Worm (Caenorhabditis elegans) whole organism, L4 larva: ENCODE measurements around the gene ZK1236.1.

ENCODE experiments used
- F10B5.3 ChIP-seq: sonication (generic microtip); optimal IDR thresholded peaks from 2 replicates; lab custom pipeline; 2016; ENCODE audit warnings: mild to moderate bottlenecking, missing genetic modification characterization, missing compliant biosample characterization
- F26F4.8 ChIP-seq: fragments of 200-800 bp; sonication (Bioruptor generic); conservative IDR thresholded peaks from 2 replicates; pipeline ENCODE4 v1.3.6; 2022; ENCODE audit warnings: missing genetic modification characterization, missing compliant biosample characterization
- F44E2.7 ChIP-seq: fragments of 200-800 bp; sonication (Bioruptor generic); IDR thresholded peaks from 2 replicates; pipeline ENCODE4 v2.1.2; 2022; ENCODE audit warnings: missing genetic modification characterization, missing compliant biosample characterization
- R02D3.7 ChIP-seq: fragments of 150-350 bp; sonication (generic microtip); optimal IDR thresholded peaks from 3 replicates; lab custom pipeline; 2014; ENCODE audit warnings: missing biosample characterization, missing genetic modification characterization
- T20F7.1 ChIP-seq: fragments of 200-800 bp; sonication (Bioruptor generic); optimal IDR thresholded peaks from 2 replicates; lab custom pipeline; 2018; ENCODE audit warnings: mild to moderate bottlenecking, missing genetic modification characterization, missing compliant biosample characterization
- aha-1 ChIP-seq: fragments of 150-350 bp; peaks from one replicate; lab custom pipeline; 2014; ENCODE audit warnings: missing biosample characterization, missing genetic modification characterization
- ama-1 ChIP-seq: fragments of 150-350 bp; optimal IDR thresholded peaks from 2 replicates; lab custom pipeline; 2014; ENCODE audit warnings: inconsistent platforms, mixed read lengths
- arid-1 ChIP-seq: fragments of 200-800 bp; sonication (Bioruptor generic); conservative IDR thresholded peaks from 2 replicates; pipeline ENCODE4 v1.3.6; 2022; ENCODE audit warnings: missing genetic modification reagents, missing genetic modification characterization, missing compliant biosample characterization
- ceh-32 ChIP-seq: sonication (generic microtip); optimal IDR thresholded peaks from 2 replicates; lab custom pipeline; 2016; ENCODE audit warnings: mild to moderate bottlenecking, missing genetic modification characterization, missing compliant biosample characterization; ENCODE audit not compliant: poor library complexity
- ceh-44 ChIP-seq: fragments of 200-800 bp; sonication (Bioruptor generic); IDR thresholded peaks from 2 replicates; pipeline ENCODE4 v1.3.6; 2022; ENCODE audit warnings: missing genetic modification reagents, missing genetic modification characterization, missing compliant biosample characterization
- cey-2 ChIP-seq: sonication (generic microtip); optimal IDR thresholded peaks from 3 replicates; lab custom pipeline; 2017; ENCODE audit warnings: missing genetic modification characterization, mild to moderate bottlenecking, missing compliant biosample characterization, antibody characterized with exemption, borderline replicate concordance; ENCODE audit not compliant: insufficient read depth
- daf-12 ChIP-seq: fragments of 150-350 bp; optimal IDR thresholded peaks from 2 replicates; lab custom pipeline; 2014; ENCODE audit warnings: missing biosample characterization, missing genetic modification reagents, missing genetic modification characterization
- daf-16 ChIP-seq, 3 experiments: sonication (generic microtip); optimal IDR thresholded peaks; 2 replicates each; lab custom pipeline; 2016 to 2017; ENCODE audit warnings: missing genetic modification characterization in 3 of 3, missing genetic modification reagents in 3 of 3, mild to moderate bottlenecking in 2 of 3, missing compliant biosample characterization in 2 of 3, missing biosample characterization in 1 of 3, moderate library complexity in 1 of 3
- daf-19 ChIP-seq: fragments of 200-800 bp; sonication (Bioruptor generic); conservative IDR thresholded peaks from 2 replicates; pipeline ENCODE4 v1.3.6; 2022; ENCODE audit warnings: missing genetic modification characterization, missing compliant biosample characterization
- daf-8 ChIP-seq: fragments of 200-800 bp; sonication (Bioruptor generic); IDR thresholded peaks from 2 replicates; pipeline ENCODE4 v1.3.6; 2022; ENCODE audit warnings: missing genetic modification characterization, missing compliant biosample characterization
- dmd-8 ChIP-seq: fragments of 200-800 bp; sonication (Bioruptor generic); IDR thresholded peaks from 2 replicates; pipeline ENCODE4 v1.3.6; 2022; ENCODE audit warnings: missing genetic modification characterization, missing compliant biosample characterization
- dpl-1 ChIP-seq: fragments of 150-350 bp; optimal IDR thresholded peaks from 2 replicates; lab custom pipeline; 2014; ENCODE audit warnings: missing biosample characterization, missing genetic modification reagents, missing genetic modification characterization
- egl-43 ChIP-seq: fragments of 200-800 bp; sonication (Bioruptor generic); IDR thresholded peaks from 2 replicates; pipeline ENCODE4 v1.3.6; 2022; ENCODE audit warnings: missing genetic modification reagents, missing genetic modification characterization, missing compliant biosample characterization
- fos-1 ChIP-seq: fragments of 150-350 bp; optimal IDR thresholded peaks from 2 replicates; lab custom pipeline; 2014; ENCODE audit warnings: missing biosample characterization, missing genetic modification characterization
- hlh-11 ChIP-seq: fragments of 200-800 bp; sonication (Bioruptor generic); optimal IDR thresholded peaks from 2 replicates; lab custom pipeline; 2018; ENCODE audit warnings: mild to moderate bottlenecking, missing genetic modification characterization, missing compliant biosample characterization
- hmg-1.1 ChIP-seq: fragments of 200-800 bp; sonication (Bioruptor generic); IDR thresholded peaks from 2 replicates; pipeline ENCODE4 v1.3.6; 2022; ENCODE audit warnings: missing genetic modification reagents, missing genetic modification characterization, missing compliant biosample characterization
- lin-1 ChIP-seq: fragments of 200-800 bp; sonication (Bioruptor generic); IDR thresholded peaks from 2 replicates; pipeline ENCODE4 v1.3.6; 2022; ENCODE audit warnings: missing genetic modification reagents, missing genetic modification characterization, missing compliant biosample characterization
- lin-15B ChIP-seq: fragments of 150-350 bp; sonication (generic microtip); optimal IDR thresholded peaks from 3 replicates; lab custom pipeline; 2014; ENCODE audit warnings: missing biosample characterization, missing genetic modification characterization
- lin-39 ChIP-seq: fragments of 150-350 bp; optimal IDR thresholded peaks from 2 replicates; lab custom pipeline; 2014; ENCODE audit warnings: missing biosample characterization, missing genetic modification reagents, missing genetic modification characterization
- lsy-2 ChIP-seq, 2 experiments: fragments of 150-350 bp in 1 of 2; sonication (generic microtip) in 1 of 2; optimal IDR thresholded peaks; 2 replicates each; lab custom pipeline; 2014 to 2017; ENCODE audit warnings: missing biosample characterization in 2 of 2, missing genetic modification characterization in 2 of 2
- madf-5 ChIP-seq, 2 experiments: fragments of 200-800 bp; sonication (Bioruptor generic); IDR thresholded peaks; 2 replicates each; pipeline ENCODE4 v1.3.6; 2022; ENCODE audit warnings: missing compliant biosample characterization in 2 of 2, missing genetic modification characterization in 2 of 2
- mep-1 ChIP-seq: fragments of 150-350 bp; sonication (generic microtip); optimal IDR thresholded peaks from 3 replicates; lab custom pipeline; 2014; ENCODE audit warnings: missing biosample characterization, missing genetic modification characterization
- mxl-2 ChIP-seq: fragments of 200-800 bp; sonication (Bioruptor generic); conservative IDR thresholded peaks from 2 replicates; pipeline ENCODE4 v1.3.6; 2022; ENCODE audit warnings: missing genetic modification reagents, missing genetic modification characterization, missing compliant biosample characterization
- mxl-3 ChIP-seq: fragments of 200-800 bp; sonication (Bioruptor generic); optimal IDR thresholded peaks from 2 replicates; lab custom pipeline; 2018; ENCODE audit warnings: mild to moderate bottlenecking, missing genetic modification characterization, missing compliant biosample characterization
- nhr-10 ChIP-seq: fragments of 150-350 bp; optimal IDR thresholded peaks from 2 replicates; lab custom pipeline; 2014; ENCODE audit warnings: missing biosample characterization, missing genetic modification characterization
- nhr-111 ChIP-seq: fragments of 200-800 bp; sonication (Bioruptor generic); optimal IDR thresholded peaks from 2 replicates; lab custom pipeline; 2018; ENCODE audit warnings: mild to moderate bottlenecking, missing genetic modification characterization, missing compliant biosample characterization
- nhr-28 ChIP-seq: fragments of 150-350 bp; optimal IDR thresholded peaks from 2 replicates; lab custom pipeline; 2014; ENCODE audit warnings: missing biosample characterization, missing genetic modification characterization
- nhr-41 ChIP-seq: fragments of 200-800 bp; sonication (Bioruptor generic); IDR thresholded peaks from 2 replicates; pipeline ENCODE4 v1.3.6; 2022; ENCODE audit warnings: missing genetic modification reagents, missing genetic modification characterization, missing compliant biosample characterization
- nhr-48 ChIP-seq: sonication (generic microtip); optimal IDR thresholded peaks from 2 replicates; lab custom pipeline; 2016; ENCODE audit warnings: mild to moderate bottlenecking, missing genetic modification characterization, missing compliant biosample characterization
- nhr-6 ChIP-seq: fragments of 150-350 bp; optimal IDR thresholded peaks from 2 replicates; lab custom pipeline; 2014; ENCODE audit warnings: missing biosample characterization, missing genetic modification characterization
- nhr-77 ChIP-seq: fragments of 150-350 bp; optimal IDR thresholded peaks from 2 replicates; lab custom pipeline; 2014; ENCODE audit warnings: missing biosample characterization, missing genetic modification characterization
- pha-4 ChIP-seq, 2 experiments: fragments of 150-350 bp in 1 of 2; fragments of 200-800 bp in 1 of 2; sonication (Bioruptor generic) in 1 of 2; IDR thresholded peaks in 1 of 2; optimal IDR thresholded peaks in 1 of 2; 2 replicates each; pipeline versions ENCODE4 v1.3.6 to Lab custom; 2014 to 2022; ENCODE audit warnings: missing genetic modification characterization in 2 of 2, missing genetic modification reagents in 2 of 2, missing biosample characterization in 1 of 2, missing compliant biosample characterization in 1 of 2
- php-3 ChIP-seq: fragments of 200-800 bp; sonication (Bioruptor generic); IDR thresholded peaks from 2 replicates; pipeline ENCODE4 v1.3.6; 2022; ENCODE audit warnings: missing genetic modification reagents, missing genetic modification characterization, missing compliant biosample characterization
- saeg-2 ChIP-seq: fragments of 200-800 bp; sonication (Bioruptor generic); IDR thresholded peaks from 2 replicates; pipeline ENCODE4 v1.3.6; 2022; ENCODE audit warnings: missing genetic modification reagents, missing genetic modification characterization, missing compliant biosample characterization
- snpc-1.2 ChIP-seq: fragments of 200-800 bp; sonication (Bioruptor generic); IDR thresholded peaks from 2 replicates; pipeline ENCODE4 v1.3.6; 2022; ENCODE audit warnings: missing genetic modification reagents, missing genetic modification characterization, missing compliant biosample characterization
- snpc-4 ChIP-seq: fragments of 150-350 bp; optimal IDR thresholded peaks from 2 replicates; lab custom pipeline; 2014; ENCODE audit warnings: missing biosample characterization, missing genetic modification characterization
- spr-1 ChIP-seq: sonication (generic microtip); optimal IDR thresholded peaks from 2 replicates; lab custom pipeline; 2016; ENCODE audit warnings: mild to moderate bottlenecking, missing genetic modification characterization, missing compliant biosample characterization
- spr-3 ChIP-seq: fragments of 200-800 bp; sonication (Bioruptor generic); optimal IDR thresholded peaks from 2 replicates; lab custom pipeline; 2018; ENCODE audit warnings: mild to moderate bottlenecking, missing genetic modification characterization, missing compliant biosample characterization
- unc-39 ChIP-seq: sonication (generic microtip); optimal IDR thresholded peaks from 2 replicates; lab custom pipeline; 2017; ENCODE audit warnings: missing biosample characterization, missing genetic modification characterization
- zfp-2 ChIP-seq: sonication (generic microtip); optimal IDR thresholded peaks from 2 replicates; lab custom pipeline; 2016; ENCODE audit warnings: mild to moderate bottlenecking, missing genetic modification characterization, missing compliant biosample characterization
- zip-11 ChIP-seq: fragments of 200-800 bp; sonication (Bioruptor generic); IDR thresholded peaks from 2 replicates; pipeline ENCODE4 v1.3.6; 2022; ENCODE audit warnings: missing genetic modification characterization, missing compliant biosample characterization
- ztf-11 ChIP-seq: fragments of 150-350 bp; optimal IDR thresholded peaks from 2 replicates; lab custom pipeline; 2014; ENCODE audit warnings: missing biosample characterization, missing genetic modification characterization
- ztf-7 ChIP-seq: fragments of 150-350 bp; optimal IDR thresholded peaks from 2 replicates; lab custom pipeline; 2014; ENCODE audit warnings: missing biosample characterization, missing genetic modification characterization

ZK1236.1 gene

ce11 chrIII:8446940-8447403 is 17.9 kb downstream of the ZK1236.1 start, which contains the start of gene rpn-3 (continued):
- TF ChIP-seq nhr-10 (tag; lab: Kevin White, UChicago) = peak; percentile 53
- TF ChIP-seq aha-1 (tag; lab: Kevin White, UChicago) = peak; percentile 96
- TF ChIP-seq nhr-48 = peak; percentile 74
- TF ChIP-seq zfp-2 = peak; percentile 75
- peak; percentile 96 for TF ChIP-seq nhr-28 (tag; lab: Kevin White, UChicago)
- peak; percentile 82 for TF ChIP-seq saeg-2
- TF ChIP-seq egl-43 (GFP tag; lab: Robert Waterston, UW) = no peak
- no peak for TF ChIP-seq nhr-111 (GFP tag; lab: Kevin White, UChicago)
- no peak for TF ChIP-seq mxl-2 (GFP tag; lab: Robert Waterston, UW)
- TF ChIP-seq F44E2.7 (GFP tag; lab: Robert Waterston, UW) = 0 out of 2 replicates have a peak, but pooled peaks have one; percentile 18
- TF ChIP-seq snpc-4 (tag; lab: Kevin White, UChicago) = no peak
- TF ChIP-seq fos-1 (tag; lab: Kevin White, UChicago) = no peak
- peak; percentile 98 for TF ChIP-seq mep-1
- peak; percentile 21; the same call in 1 of the 2 replicates for TF ChIP-seq nhr-41 (GFP tag; lab: Robert Waterston, UW)
- peak; percentile 47 for TF ChIP-seq snpc-1.2 (GFP tag; lab: Robert Waterston, UW)
- TF ChIP-seq spr-1 (tag; lab: Kevin White, UChicago) = peak; percentile 87
- peak; percentile 98 for TF ChIP-seq nhr-77 (tag; lab: Kevin White, UChicago)
- TF ChIP-seq hlh-11 (tag; lab: Kevin White, UChicago) = peak; percentile 95
- peak; percentile 89; the same call in 1 of the 2 replicates for TF ChIP-seq arid-1 (GFP tag; lab: Robert Waterston, UW)
- no peak for TF ChIP-seq madf-5 (GFP tag; IDR thresholded peaks at IDR 0.05; lab: Robert Waterston, UW)
- TF ChIP-seq lsy-2 (tag; optimal IDR thresholded peaks at IDR 0.05; lab: Kevin White, UChicago) = peak; percentile 91 to 98
- TF ChIP-seq lin-1 (GFP tag; lab: Robert Waterston, UW) = peak; percentile 68; the same call in 1 of the 2 replicates
- peak; percentile 94 for TF ChIP-seq nhr-6 (tag; lab: Kevin White, UChicago)
- no peak for TF ChIP-seq ztf-11
- TF ChIP-seq ceh-44 (GFP tag; lab: Robert Waterston, UW) = no peak
- peak; percentile 84 for TF ChIP-seq hmg-1.1 (GFP tag; lab: Robert Waterston, UW)
- no peak; the same call in 1 of the 2 replicates for TF ChIP-seq daf-19 (GFP tag; lab: Robert Waterston, UW)
- no peak for TF ChIP-seq cey-2 (tag; lab: Kevin White, UChicago)
- peak; percentile 73 to 96 for TF ChIP-seq daf-16 (GFP tag; optimal IDR thresholded peaks at IDR 0.05; lab: Kevin White, UChicago)
- peak; percentile 84 for TF ChIP-seq daf-16 (tag; optimal IDR thresholded peaks at IDR 0.05; lab: Kevin White, UChicago)
- TF ChIP-seq T20F7.1 (GFP tag; lab: Kevin White, UChicago) = peak; percentile 92

ce11 chrIII:8449160-8449807 is 20.2 kb downstream of the ZK1236.1 start, which contains the start of gene mrpl-32:
mrpl-32 (plus strand) TSS chrIII:8449757.
- TF ChIP-seq lsy-2 (tag; optimal IDR thresholded peaks at IDR 0.05; lab: Kevin White, UChicago) (peak in 1 of 2 experiments; percentile 74), ztf-7 (tag; lab: Kevin White, UChicago) (no peak), daf-8 (GFP tag; lab: Robert Waterston, UW) (no peak), dpl-1 (peak; percentile 9), daf-19 (GFP tag; lab: Robert Waterston, UW) (no peak), F26F4.8 (GFP tag; lab: Robert Waterston, UW) (no peak), R02D3.7 (tag; lab: Kevin White, UChicago) (no peak), saeg-2 (no peak), lin-15B (tag; lab: Kevin White, UChicago) (no peak), daf-12 (tag; lab: Kevin White, UChicago) (no peak), ceh-32 (tag; lab: Kevin White, UChicago) (no peak), lin-39 (tag; lab: Kevin White, UChicago) (no peak), F10B5.3 (no peak), snpc-4 (tag; lab: Kevin White, UChicago) (no peak), ama-1 (lab: Kevin White, UChicago) (peak; percentile 16), spr-3 (GFP tag; lab: Kevin White, UChicago) (no peak), unc-39 (no peak), dmd-8 (no peak), zip-11 (GFP tag; lab: Robert Waterston, UW) (peak; percentile 32; the same call in 1 of the 2 replicates), mxl-3 (GFP tag; lab: Kevin White, UChicago) (no peak), F44E2.7 (GFP tag; lab: Robert Waterston, UW) (no peak), pha-4 (GFP tag; IDR thresholded peaks at IDR 0.05; lab: Robert Waterston, UW) (peak; percentile 30; the same call in 1 of the 2 replicates), pha-4 (tag; optimal IDR thresholded peaks at IDR 0.05; lab: Kevin White, UChicago) (peak; percentile 26), php-3 (GFP tag; lab: Robert Waterston, UW) (peak; percentile 33; the same call in 1 of the 2 replicates)
